Worm (Caenorhabditis elegans): ENCODE measurements around the gene R05H10.7.

Gene R05H10.7

DNA sequence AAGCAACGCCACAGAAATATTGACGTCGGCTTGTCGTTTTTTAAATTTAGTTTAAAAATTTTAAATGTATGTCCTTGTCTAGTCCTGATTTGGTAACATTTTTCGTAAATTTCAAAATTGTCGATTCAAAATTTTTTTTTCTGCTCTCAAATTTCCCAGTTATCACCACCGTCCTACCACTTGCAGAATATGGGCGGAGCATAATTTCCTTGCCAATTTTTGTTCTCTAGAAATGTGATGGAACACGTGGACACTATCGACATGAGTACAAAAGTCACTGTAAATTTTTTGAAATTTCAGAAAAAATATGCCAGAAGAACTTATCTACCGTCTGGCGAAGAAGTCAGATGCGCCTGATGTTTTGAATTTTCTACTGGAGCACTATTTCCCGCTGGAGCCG lies at the start of gene R05H10.7:
R05H10.7 (plus strand) TSS at position 301 of the 400 bp plus-strand sequence.
- TF ChIP-seq R02D3.7 (tag; optimal IDR thresholded peaks at IDR 0.05) = no peak
- TF ChIP-seq fkh-2 (tag; optimal IDR thresholded peaks at IDR 0.05) = no peak
- no peak for TF ChIP-seq pqm-1 (tag; optimal IDR thresholded peaks at IDR 0.05)
- TF ChIP-seq unc-39 (tag; optimal IDR thresholded peaks at IDR 0.05) = no peak

ce11 chrII:14805686-14806085 lies 49.6 kb upstream of the R05H10.7 start, which contains the start of gene srt-11:
Gene srt-11 (plus strand): TSS chrII:14805986.
- TF ChIP-seq nhr-67 (tag; optimal IDR thresholded peaks at IDR 0.05) (no peak), nhr-76 (tag; optimal IDR thresholded peaks at IDR 0.05) (no peak), nhr-43 (tag; optimal IDR thresholded peaks at IDR 0.05; ENCODE audit: poor library complexity, severe bottlenecking) (no peak), eor-1 (tag; optimal IDR thresholded peaks at IDR 0.05) (no peak), fos-1 (tag; optimal IDR thresholded peaks at IDR 0.05) (no peak), hmg-11 (tag; optimal IDR thresholded peaks at IDR 0.05) (no peak), aly-2 (tag; optimal IDR thresholded peaks at IDR 0.05) (no peak), elt-3 (tag; optimal IDR thresholded peaks at IDR 0.05) (no peak), mml-1 (tag; optimal IDR thresholded peaks at IDR 0.05) (no peak), ztf-4 (tag; optimal IDR thresholded peaks at IDR 0.05) (no peak), unc-62 (GFP tag; optimal IDR thresholded peaks at IDR 0.05) (no peak)

ce11 chrII:14808686-14809085 lies 46.6 kb upstream of the R05H10.7 start, which contains the start of gene W01D2.6:
Gene W01D2.6 (plus strand): TSS chrII:14808986.
- TF ChIP-seq nhr-12 (tag; optimal IDR thresholded peaks at IDR 0.05) = no peak
- no peak for TF ChIP-seq nhr-25 (tag; optimal IDR thresholded peaks at IDR 0.05)
- no peak for TF ChIP-seq R02D3.7 (tag; optimal IDR thresholded peaks at IDR 0.05)
- TF ChIP-seq nhr-237 (tag; optimal IDR thresholded peaks at IDR 0.05) = no peak
- no peak for TF ChIP-seq egl-27 (tag; optimal IDR thresholded peaks at IDR 0.05)
- TF ChIP-seq nhr-11 (tag; optimal IDR thresholded peaks at IDR 0.05) = no peak
- no peak for TF ChIP-seq ztf-11 (tag; optimal IDR thresholded peaks at IDR 0.05)
- no peak for TF ChIP-seq jun-1 (tag; optimal IDR thresholded peaks at IDR 0.05)
- TF ChIP-seq mdl-1 (tag; optimal IDR thresholded peaks at IDR 0.05) = no peak

DNA sequence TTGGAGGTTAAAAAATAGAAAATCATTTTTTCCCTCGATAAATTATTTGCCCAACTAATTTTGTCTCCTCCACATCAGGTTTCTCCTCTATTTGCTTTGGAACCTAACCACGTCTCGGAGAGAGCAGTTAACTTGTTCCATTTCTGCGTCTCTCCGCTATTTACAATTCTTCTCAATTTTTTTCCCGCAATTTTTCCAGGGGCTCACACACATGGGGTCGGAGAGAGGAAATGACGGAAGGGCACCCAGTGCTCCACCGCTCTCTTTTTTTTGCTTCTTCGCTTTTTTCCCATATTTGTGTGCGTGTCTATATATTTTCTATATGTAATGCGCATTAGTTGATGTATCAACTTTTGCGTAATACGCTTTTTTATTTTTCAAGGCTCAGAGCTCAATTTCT lies 44.7 kb upstream of the R05H10.7 start:
- TF ChIP-seq eor-1 (tag; optimal IDR thresholded peaks at IDR 0.05) = no peak
- TF ChIP-seq lin-15B (tag; optimal IDR thresholded peaks at IDR 0.05) = peak; percentile 11
- TF ChIP-seq skn-1 (tag; optimal IDR thresholded peaks at IDR 0.05) = no peak
- TF ChIP-seq pha-4 (tag; optimal IDR thresholded peaks at IDR 0.05) = peak; percentile 96
- TF ChIP-seq ceh-16 (tag; optimal IDR thresholded peaks at IDR 0.05) = no peak
- no peak for TF ChIP-seq elt-3 (tag; optimal IDR thresholded peaks at IDR 0.05)
- peak; percentile 57 for TF ChIP-seq nfya-1 (tag; optimal IDR thresholded peaks at IDR 0.05; ENCODE audit: insufficient read depth)
- TF ChIP-seq ceh-82 (tag; optimal IDR thresholded peaks at IDR 0.05) = no peak
- peak; percentile 43 for TF ChIP-seq lin-39 (tag; optimal IDR thresholded peaks at IDR 0.05)
- peak; percentile 60 for TF ChIP-seq hmg-11 (tag; optimal IDR thresholded peaks at IDR 0.05)
- no peak for TF ChIP-seq unc-62 (GFP tag; optimal IDR thresholded peaks at IDR 0.05)
- peak; percentile 72 for TF ChIP-seq snpc-4 (tag; optimal IDR thresholded peaks at IDR 0.05)
- TF ChIP-seq nhr-25 (tag; optimal IDR thresholded peaks at IDR 0.05) = no peak

DNA sequence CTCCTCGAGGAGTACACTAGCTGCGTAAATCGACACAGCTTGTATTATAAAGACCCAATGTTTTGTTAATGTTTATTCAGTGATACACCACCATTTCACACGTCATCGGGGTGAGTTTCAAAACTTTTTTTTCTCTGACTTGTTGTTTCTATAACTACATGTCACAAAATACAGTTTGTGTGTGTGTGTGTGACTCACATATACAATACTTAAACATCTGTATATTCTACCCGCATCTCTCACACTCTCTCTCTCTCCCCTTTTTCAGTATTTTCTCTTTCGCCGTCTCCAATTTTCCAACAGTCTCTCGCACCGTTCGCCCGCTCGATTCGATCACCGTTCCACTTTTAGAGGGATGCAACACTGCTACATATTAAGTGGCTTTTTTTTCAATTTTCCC lies 43.9 kb upstream of the R05H10.7 start:
- TF ChIP-seq hmg-11 (tag; optimal IDR thresholded peaks at IDR 0.05) (peak; percentile 36), pqm-1 (tag; optimal IDR thresholded peaks at IDR 0.05) (peak; percentile 88), snpc-4 (tag; optimal IDR thresholded peaks at IDR 0.05) (peak; percentile 0), nhr-11 (tag; optimal IDR thresholded peaks at IDR 0.05) (no peak), fkh-10 (GFP tag; optimal IDR thresholded peaks at IDR 0.05) (no peak), elt-2 (tag; optimal IDR thresholded peaks at IDR 0.05) (peak; percentile 48), nhr-43 (tag; optimal IDR thresholded peaks at IDR 0.05; ENCODE audit: poor library complexity, severe bottlenecking) (no peak), nhr-25 (tag; optimal IDR thresholded peaks at IDR 0.05) (peak; percentile 11), pha-4 (tag; optimal IDR thresholded peaks at IDR 0.05) (peak; percentile 63), egl-5 (tag; optimal IDR thresholded peaks at IDR 0.05) (no peak), jun-1 (tag; optimal IDR thresholded peaks at IDR 0.05) (peak; percentile 69), ceh-28 (tag; optimal IDR thresholded peaks at IDR 0.05) (no peak), fos-1 (tag; optimal IDR thresholded peaks at IDR 0.05) (no peak), R02D3.7 (tag; optimal IDR thresholded peaks at IDR 0.05) (peak; percentile 5), ama-1 (optimal IDR thresholded peaks at IDR 0.05) (no peak), ceh-16 (tag; optimal IDR thresholded peaks at IDR 0.05) (no peak)

All from whole organism, L3 larva.